Fruit fly (Drosophila melanogaster) whole organism, embryonic: ENCODE measurements around the gene CG5639.
A peak's percentile ranks its signal among the peaks of the same experiment; 100 is the strongest.

Experiments
- CG10321 ChIP-seq: fragments of 200-800 bp; sonication (Bioruptor generic); IDR thresholded peaks from 2 replicates; pipeline ENCODE4 v1.3.6; 2022; ENCODE audit warnings: missing biosample characterization, missing genetic modification characterization
- CG10431 ChIP-seq: fragments of 200-800 bp; sonication (Bioruptor generic); optimal IDR thresholded peaks from 3 replicates; lab custom pipeline; 2018; ENCODE audit warnings: missing biosample characterization, mild to moderate bottlenecking, missing genetic modification characterization
- CG11093 ChIP-seq: fragments of 200-800 bp; sonication (Bioruptor generic); IDR thresholded peaks from 3 replicates; pipeline ENCODE4 v1.3.6; 2022; ENCODE audit warnings: missing biosample characterization, missing genetic modification characterization
- CG11696 ChIP-seq: fragments of 200-800 bp; sonication (Bioruptor generic); IDR thresholded peaks from 2 replicates; pipeline ENCODE4 v1.3.6; 2022; ENCODE audit warnings: missing biosample characterization, missing genetic modification characterization
- CG15479 ChIP-seq: fragments of 200-800 bp; sonication (Bioruptor generic); optimal IDR thresholded peaks from 3 replicates; lab custom pipeline; 2019; ENCODE audit warnings: missing biosample characterization, mild to moderate bottlenecking, missing genetic modification characterization, moderate library complexity
- CG17385 ChIP-seq: fragments of 200-800 bp; sonication (Bioruptor generic); optimal IDR thresholded peaks from 3 replicates; lab custom pipeline; 2018; ENCODE audit warnings: missing biosample characterization, mild to moderate bottlenecking, missing genetic modification characterization
- CG17568 ChIP-seq: fragments of 200-800 bp; sonication (Bioruptor generic); optimal IDR thresholded peaks from 2 replicates; lab custom pipeline; 2018; ENCODE audit warnings: missing biosample characterization, mild to moderate bottlenecking, missing genetic modification characterization, moderate library complexity
- CG17912 ChIP-seq: fragments of 200-800 bp; sonication (Bioruptor generic); optimal IDR thresholded peaks from 2 replicates; lab custom pipeline; 2018; ENCODE audit warnings: missing biosample characterization, mild to moderate bottlenecking, missing genetic modification characterization
- CG1832 ChIP-seq: fragments of 200-800 bp; sonication (Bioruptor generic); optimal IDR thresholded peaks from 2 replicates; lab custom pipeline; 2017; ENCODE audit warnings: missing biosample characterization, mild to moderate bottlenecking, missing genetic modification characterization, inconsistent platforms
- CG2889 ChIP-seq: fragments of 200-800 bp; sonication (Bioruptor generic); IDR thresholded peaks from 3 replicates; pipeline ENCODE4 v1.3.6; 2022; ENCODE audit warnings: missing biosample characterization, missing genetic modification characterization
- CG31388 ChIP-seq: fragments of 200-800 bp; sonication (Bioruptor generic); optimal IDR thresholded peaks from 2 replicates; lab custom pipeline; 2016; ENCODE audit warnings: missing biosample characterization, missing genetic modification characterization
- CG34224 ChIP-seq: fragments of 200-800 bp; sonication (Bioruptor generic); IDR thresholded peaks from 3 replicates; pipeline ENCODE4 v1.3.6; 2022; ENCODE audit warnings: missing biosample characterization, missing genetic modification characterization; ENCODE audit not compliant: partially characterized antibody
- CG3726 ChIP-seq: fragments of 200-800 bp; sonication (Bioruptor generic); IDR thresholded peaks from 3 replicates; pipeline ENCODE4, ENCODE4 v1.3.6; 2022; ENCODE audit warnings: missing biosample characterization, missing genetic modification characterization
- CG9215 ChIP-seq: fragments of 200-800 bp; sonication (Bioruptor generic); IDR thresholded peaks from 2 replicates; pipeline ENCODE4 v1.3.6; 2022; ENCODE audit warnings: missing biosample characterization, missing genetic modification characterization
- CHES-1-like ChIP-seq: fragments of 200-800 bp; sonication (Bioruptor generic); optimal IDR thresholded peaks from 2 replicates; lab custom pipeline; 2016; ENCODE audit warnings: missing biosample characterization, missing genetic modification characterization
- Dip3 ChIP-seq: fragments of 200-800 bp; sonication (Bioruptor generic); optimal IDR thresholded peaks from 3 replicates; lab custom pipeline; 2016; ENCODE audit warnings: missing biosample characterization, missing genetic modification characterization
- Doc3 ChIP-seq: fragments of 200-800 bp; sonication (Bioruptor generic); IDR thresholded peaks from 3 replicates; pipeline ENCODE4 v1.3.6; 2022; ENCODE audit warnings: missing biosample characterization, missing genetic modification characterization; ENCODE audit not compliant: partially characterized antibody
- HmgD ChIP-seq: fragments of 200-800 bp; sonication (Bioruptor generic); optimal IDR thresholded peaks from 3 replicates; lab custom pipeline; 2016; ENCODE audit warnings: missing biosample characterization, missing genetic modification characterization
- Myb ChIP-seq: fragments of 200-800 bp; sonication (Bioruptor generic); optimal IDR thresholded peaks from 2 replicates; lab custom pipeline; 2016; ENCODE audit warnings: missing biosample characterization, missing genetic modification characterization
- NFAT ChIP-seq: fragments of 200-800 bp; sonication (Bioruptor generic); IDR thresholded peaks from 2 replicates; pipeline ENCODE4 v1.3.6; 2022; ENCODE audit warnings: missing biosample characterization, missing genetic modification characterization
- Oli ChIP-seq: fragments of 200-800 bp; sonication (Bioruptor generic); optimal IDR thresholded peaks from 2 replicates; lab custom pipeline; 2018; ENCODE audit warnings: missing biosample characterization, mild to moderate bottlenecking, missing genetic modification characterization, moderate library complexity
- Pdp1 ChIP-seq, 2 experiments: fragments of 200-800 bp; sonication (Bioruptor generic); optimal IDR thresholded peaks; 3 replicates each; lab custom pipeline; 2016; ENCODE audit warnings: missing biosample characterization in 2 of 2, missing genetic modification characterization in 2 of 2, mild to moderate bottlenecking in 1 of 2, moderate library complexity in 1 of 2
- Sin3A ChIP-seq: fragments of >200 bp; optimal IDR thresholded peaks from 2 replicates; lab custom pipeline; 2018
- Tbp ChIP-seq: fragments of >200 bp; optimal IDR thresholded peaks from 2 replicates; lab custom pipeline; 2018; ENCODE audit warnings: missing biosample characterization, missing genetic modification characterization
- Xbp1 ChIP-seq: fragments of 200-800 bp; sonication (Bioruptor generic); optimal IDR thresholded peaks from 3 replicates; lab custom pipeline; 2016; ENCODE audit warnings: missing biosample characterization, mild to moderate bottlenecking, missing genetic modification characterization
- YL-1 ChIP-seq: fragments of 200-800 bp; sonication (Bioruptor generic); optimal IDR thresholded peaks from 3 replicates; lab custom pipeline; 2017; ENCODE audit warnings: missing biosample characterization, mild to moderate bottlenecking, missing genetic modification characterization
- ara ChIP-seq: fragments of 200-800 bp; sonication (Bioruptor generic); IDR thresholded peaks from 2 replicates; pipeline ENCODE4 v1.3.6; 2022; ENCODE audit warnings: missing biosample characterization, missing genetic modification characterization
- ash1 ChIP-seq: fragments of 200-800 bp; sonication (Bioruptor generic); optimal IDR thresholded peaks from 2 replicates; lab custom pipeline; 2018; ENCODE audit warnings: missing biosample characterization, mild to moderate bottlenecking, missing genetic modification characterization
- br ChIP-seq: fragments of >200 bp; optimal IDR thresholded peaks from 2 replicates; lab custom pipeline; 2017
- chif ChIP-seq, 2 experiments: fragments of 200-800 bp; sonication (Bioruptor generic); optimal IDR thresholded peaks; 3 replicates each; lab custom pipeline; 2016; ENCODE audit warnings: missing biosample characterization in 2 of 2, missing genetic modification characterization in 2 of 2
- chn ChIP-seq: fragments of 200-800 bp; sonication (Bioruptor generic); optimal IDR thresholded peaks from 2 replicates; lab custom pipeline; 2016; ENCODE audit warnings: missing biosample characterization, missing genetic modification characterization
- crc ChIP-seq: fragments of 200-800 bp; sonication (Bioruptor generic); optimal IDR thresholded peaks from 2 replicates; lab custom pipeline; 2016; ENCODE audit warnings: missing biosample characterization, missing genetic modification characterization
- disco-r ChIP-seq: fragments of 200-800 bp; sonication (Bioruptor generic); optimal IDR thresholded peaks from 2 replicates; lab custom pipeline; 2016; ENCODE audit warnings: missing biosample characterization, missing genetic modification characterization
- dm ChIP-seq: fragments of 200-800 bp; sonication (Bioruptor generic); optimal IDR thresholded peaks from 3 replicates; lab custom pipeline; 2016; ENCODE audit warnings: missing biosample characterization, missing genetic modification characterization
- eve ChIP-seq, 2 experiments: fragments of >200 bp; optimal IDR thresholded peaks; 2 replicates each; lab custom pipeline; 2017; ENCODE audit warnings: missing biosample characterization in 2 of 2, missing genetic modification characterization in 2 of 2
- grn ChIP-seq: fragments of 200-800 bp; sonication (Bioruptor generic); optimal IDR thresholded peaks from 3 replicates; lab custom pipeline; 2017; ENCODE audit warnings: missing biosample characterization, missing genetic modification characterization
- gro ChIP-seq: fragments of 200-800 bp; sonication (Bioruptor generic); optimal IDR thresholded peaks from 2 replicates; lab custom pipeline; 2016; ENCODE audit warnings: missing biosample characterization, missing genetic modification characterization
- h ChIP-seq: fragments of >200 bp; optimal IDR thresholded peaks from 2 replicates; lab custom pipeline; 2017
- hth ChIP-seq: fragments of >200 bp; optimal IDR thresholded peaks from 2 replicates; lab custom pipeline; 2017; ENCODE audit warnings: inconsistent platforms
- ind ChIP-seq: fragments of 200-800 bp; sonication (Bioruptor generic); optimal IDR thresholded peaks from 3 replicates; lab custom pipeline; 2016; ENCODE audit warnings: missing biosample characterization, missing genetic modification characterization
- lilli ChIP-seq: fragments of 200-800 bp; sonication (Bioruptor generic); optimal IDR thresholded peaks from 3 replicates; lab custom pipeline; 2016; ENCODE audit warnings: missing biosample characterization, missing genetic modification characterization
- nmo ChIP-seq: fragments of 200-800 bp; sonication (Bioruptor generic); optimal IDR thresholded peaks from 2 replicates; lab custom pipeline; 2018; ENCODE audit warnings: missing biosample characterization, mild to moderate bottlenecking, missing genetic modification characterization, moderate library complexity
- odd ChIP-seq: fragments of 200-800 bp; sonication (Bioruptor generic); optimal IDR thresholded peaks from 2 replicates; lab custom pipeline; 2017; ENCODE audit warnings: missing biosample characterization, mild to moderate bottlenecking, missing genetic modification characterization
- pb ChIP-seq: fragments of 200-800 bp; sonication (Bioruptor generic); optimal IDR thresholded peaks from 3 replicates; lab custom pipeline; 2016; ENCODE audit warnings: missing biosample characterization, missing genetic modification characterization
- row ChIP-seq: fragments of 200-800 bp; sonication (Bioruptor generic); IDR thresholded peaks from 3 replicates; pipeline ENCODE4 v1.3.6; 2022; ENCODE audit warnings: missing biosample characterization, missing genetic modification characterization
- sim ChIP-seq: fragments of 200-800 bp; sonication (Bioruptor generic); IDR thresholded peaks from 2 replicates; pipeline ENCODE4 v1.3.6; 2022; ENCODE audit warnings: missing biosample characterization, missing genetic modification characterization
- sqz ChIP-seq: fragments of 200-800 bp; sonication (Bioruptor generic); optimal IDR thresholded peaks from 3 replicates; lab custom pipeline; 2018; ENCODE audit warnings: missing biosample characterization, mild to moderate bottlenecking, missing genetic modification characterization
- stc ChIP-seq: fragments of 200-800 bp; sonication (Bioruptor generic); IDR thresholded peaks from 2 replicates; pipeline ENCODE4 v1.3.6; 2022; ENCODE audit warnings: missing biosample characterization, missing genetic modification characterization
- tin ChIP-seq: fragments of 200-800 bp; sonication (Bioruptor generic); optimal IDR thresholded peaks from 3 replicates; lab custom pipeline; 2016; ENCODE audit warnings: missing biosample characterization, missing genetic modification characterization
- trh ChIP-seq: fragments of 200-800 bp; sonication (Bioruptor generic); optimal IDR thresholded peaks from 2 replicates; lab custom pipeline; 2016; ENCODE audit warnings: missing biosample characterization, missing genetic modification characterization
- tx ChIP-seq: fragments of 200-800 bp; sonication (Bioruptor generic); optimal IDR thresholded peaks from 2 replicates; lab custom pipeline; 2016; ENCODE audit warnings: missing biosample characterization, missing genetic modification characterization
- unc-4 ChIP-seq: fragments of 200-800 bp; sonication (Bioruptor generic); IDR thresholded peaks from 2 replicates; pipeline ENCODE4 v1.3.6; 2022; ENCODE audit warnings: missing biosample characterization, missing genetic modification characterization; ENCODE audit not compliant: partially characterized antibody

CG5639 gene

DNA sequence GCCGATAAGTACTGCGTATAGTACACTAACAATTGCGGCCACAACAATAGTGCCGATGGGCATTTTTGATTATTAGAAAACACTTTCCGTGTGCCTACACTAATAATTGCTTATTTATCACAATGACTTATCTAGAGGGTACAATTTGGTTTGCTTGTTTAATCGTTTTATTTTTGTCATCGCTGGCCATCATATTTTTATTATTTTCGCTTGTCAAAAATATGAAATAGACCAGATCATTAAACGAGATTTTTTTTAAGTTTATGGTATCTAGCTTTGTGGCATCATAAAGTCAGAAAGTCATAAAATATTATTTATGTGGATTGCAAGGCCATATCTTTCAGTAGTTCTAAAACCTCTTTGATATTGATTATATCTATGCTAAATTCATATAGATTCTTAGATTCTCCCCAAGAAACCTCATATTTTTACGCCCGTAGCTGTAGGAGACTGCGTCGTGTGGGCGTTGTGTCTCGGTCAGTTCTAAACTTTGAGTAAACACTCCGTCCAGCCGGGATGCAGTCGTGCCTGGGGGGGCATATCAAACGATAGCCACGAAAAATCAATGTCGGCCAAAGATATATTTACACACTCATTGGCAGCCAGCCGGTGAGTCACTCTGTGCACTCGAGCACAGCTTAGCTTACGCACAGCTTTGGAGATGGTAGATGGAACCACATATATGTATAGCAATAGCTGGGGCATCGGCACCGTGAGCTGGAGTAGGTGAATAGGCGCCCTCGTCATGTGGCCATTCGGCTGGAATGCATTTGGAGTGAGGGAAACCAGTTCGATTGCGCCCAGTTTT, 8.9 kb upstream of the CG5639 start (continued):
- TF ChIP-seq CG34224 (GFP tag; lab: Robert Waterston, UW) = no peak
- no peak for TF ChIP-seq YL-1 (GFP tag; lab: Kevin White, UChicago)
- TF ChIP-seq CG10321 = no peak
- TF ChIP-seq pb (GFP tag; lab: Kevin White, UChicago) = no peak
- no peak for TF ChIP-seq odd (GFP tag; lab: Kevin White, UChicago)
- TF ChIP-seq ara (GFP tag; lab: Robert Waterston, UW) = no peak
- TF ChIP-seq sqz (GFP tag; lab: Kevin White, UChicago) = no peak
- peak; percentile 21 for TF ChIP-seq Dip3 (GFP tag; lab: Kevin White, UChicago)
- no peak for TF ChIP-seq CG17385 (GFP tag; lab: Kevin White, UChicago)
- no peak for TF ChIP-seq tin (GFP tag; lab: Kevin White, UChicago)
- TF ChIP-seq CG15479 (GFP tag; lab: Kevin White, UChicago) = no peak
- TF ChIP-seq Doc3 (GFP tag; lab: Robert Waterston, UW) = no peak
- no peak for TF ChIP-seq unc-4 (GFP tag; lab: Robert Waterston, UW)
- TF ChIP-seq chn (GFP tag; lab: Kevin White, UChicago) = no peak
- no peak for TF ChIP-seq HmgD (GFP tag; lab: Kevin White, UChicago)
- TF ChIP-seq NFAT = no peak
- peak; percentile 60 for TF ChIP-seq nmo (GFP tag; lab: Kevin White, UChicago)
- no peak for TF ChIP-seq CG31388 (GFP tag; lab: Kevin White, UChicago)
- no peak for TF ChIP-seq ash1 (GFP tag; lab: Kevin White, UChicago)
- TF ChIP-seq crc (GFP tag; lab: Kevin White, UChicago) = no peak
- TF ChIP-seq dm (GFP tag; lab: Kevin White, UChicago) = no peak
- peak in 1 of 2 experiments; percentile 25 for TF ChIP-seq chif (GFP tag; optimal IDR thresholded peaks at IDR 0.05; lab: Kevin White, UChicago)
- no peak for TF ChIP-seq tx
- TF ChIP-seq Xbp1 (GFP tag; lab: Kevin White, UChicago) = no peak
- no peak for TF ChIP-seq CHES-1-like
- no peak for TF ChIP-seq eve (GFP tag; optimal IDR thresholded peaks at IDR 0.05; lab: Kevin White, UChicago)
- TF ChIP-seq Sin3A = no peak
- no peak for TF ChIP-seq Tbp (GFP tag; lab: Kevin White, UChicago)
- TF ChIP-seq CG2889 (GFP tag; lab: Robert Waterston, UW) = no peak
- TF ChIP-seq CG11696 (GFP tag; lab: Robert Waterston, UW) = peak; percentile 84
- no peak for TF ChIP-seq CG17912
- no peak for TF ChIP-seq CG9215
- no peak for TF ChIP-seq br (lab: Kevin White, UChicago)
- no peak for TF ChIP-seq Pdp1 (GFP tag; optimal IDR thresholded peaks at IDR 0.05; lab: Kevin White, UChicago)
- TF ChIP-seq CG17568 (GFP tag; lab: Kevin White, UChicago) = no peak
- TF ChIP-seq hth (lab: Kevin White, UChicago) = no peak
- peak; percentile 46 for TF ChIP-seq Oli (tag; lab: Kevin White, UChicago)
- peak; percentile 24 for TF ChIP-seq ind (GFP tag; lab: Kevin White, UChicago)
- peak; percentile 15 for TF ChIP-seq Myb (GFP tag; lab: Kevin White, UChicago)
- TF ChIP-seq h (lab: Kevin White, UChicago) = no peak
- no peak for TF ChIP-seq CG1832
- TF ChIP-seq grn (GFP tag; lab: Kevin White, UChicago) = no peak
- peak; percentile 37; the same call in 2 of the 3 replicates for TF ChIP-seq row (GFP tag; lab: Robert Waterston, UW)
- peak; percentile 43 for TF ChIP-seq lilli (GFP tag; lab: Kevin White, UChicago)
- no peak for TF ChIP-seq CG10431
- TF ChIP-seq trh (GFP tag; lab: Kevin White, UChicago) = no peak
- no peak for TF ChIP-seq gro (GFP tag; lab: Kevin White, UChicago)
- TF ChIP-seq CG11093 (GFP tag; lab: Robert Waterston, UW) = no peak
- TF ChIP-seq CG3726 = no peak
- no peak for TF ChIP-seq sim (GFP tag; lab: Robert Waterston, UW)
- no peak for TF ChIP-seq disco-r
- no peak for TF ChIP-seq stc (GFP tag; lab: Robert Waterston, UW)
